Worm (Caenorhabditis elegans) whole organism, L4 larva: Measurements from ENCODE around the gene chat-1.

Source experiments
- snpc-4 ChIP-seq: fragments of 150-350 bp; optimal IDR thresholded peaks from 2 replicates; lab custom pipeline; 2014; ENCODE audit warnings: missing biosample characterization, missing genetic modification characterization
- unc-39 ChIP-seq: sonication (generic microtip); optimal IDR thresholded peaks from 2 replicates; lab custom pipeline; 2017; ENCODE audit warnings: missing biosample characterization, missing genetic modification characterization

ce11 chrIV:4473767-4474166, 26.6 kb downstream of the chat-1 start:
- TF ChIP-seq unc-39 (tag; lab: Kevin White, UChicago) (no peak), snpc-4 (tag; lab: Kevin White, UChicago) (no peak)
